Worm (Caenorhabditis elegans): ENCODE measurements around the gene srx-128.

DNA sequence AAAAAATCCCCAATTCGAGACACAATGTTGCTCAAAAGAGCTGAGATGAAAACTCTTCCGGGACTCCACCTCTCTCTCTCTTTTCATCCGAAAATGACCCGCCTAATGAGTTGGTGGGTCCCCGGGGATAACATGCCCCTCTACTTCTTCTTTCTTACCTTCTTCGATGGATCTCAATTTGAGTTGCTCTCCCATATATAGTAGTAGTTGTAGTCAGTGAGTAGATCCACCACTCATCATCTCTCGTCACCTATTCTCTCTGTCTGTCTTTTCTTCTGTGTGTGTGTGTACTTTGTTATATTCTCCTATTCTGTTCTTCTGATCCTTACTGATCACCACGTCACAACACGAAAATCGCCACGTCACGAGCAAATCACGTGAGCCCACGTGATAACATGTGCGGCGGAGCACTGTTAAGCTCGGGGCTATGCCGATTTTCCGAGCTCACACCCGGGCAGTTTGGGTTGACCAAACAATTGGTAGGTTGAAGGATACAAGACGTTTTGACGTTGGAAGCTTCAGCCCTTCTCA is 41.0 kb upstream of the srx-128 start, which contains the start of gene twk-32:
- TF ChIP-seq him-1 (tag; optimal IDR thresholded peaks at IDR 0.05) (no peak), dao-5 (tag; optimal IDR thresholded peaks at IDR 0.05) (no peak)

All from whole organism, L4/young adult.